Worm (Caenorhabditis elegans): ENCODE measurements around the gene irld-2.

DNA sequence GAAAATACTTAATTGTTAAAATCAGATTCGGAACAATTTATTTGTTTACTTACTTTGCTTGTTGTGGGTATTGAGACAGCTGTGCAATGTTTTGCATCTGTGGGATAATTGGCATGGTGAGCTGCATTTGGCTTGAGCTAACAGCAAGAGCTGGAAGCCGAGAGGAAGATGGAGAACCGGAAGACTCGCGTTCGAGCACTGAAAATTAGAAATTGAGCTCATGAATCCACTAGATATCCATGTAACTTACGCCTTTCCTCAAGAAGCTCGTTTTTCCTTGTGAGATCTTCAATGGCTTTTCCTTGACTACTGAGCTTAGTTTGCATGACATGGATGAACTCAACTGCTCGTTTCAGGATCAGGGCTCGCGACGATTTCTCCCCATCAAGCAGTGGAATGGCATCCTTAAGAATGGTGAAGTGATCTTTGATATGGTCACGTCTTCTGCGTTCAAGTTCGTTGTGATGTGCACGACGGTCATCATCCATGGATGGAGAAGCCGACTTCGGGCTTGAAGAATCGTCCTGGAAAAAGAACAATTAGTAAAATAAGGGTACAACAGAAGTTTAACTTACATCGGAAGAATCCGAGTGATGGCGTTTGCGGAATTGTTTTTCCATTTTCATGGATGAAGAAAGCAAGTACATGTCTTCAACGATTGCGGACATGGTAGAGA, 44.6 kb downstream of the irld-2 start:
- TF ChIP-seq tbx-11 (GFP tag; IDR thresholded peaks at IDR 0.05): no peak
- TF ChIP-seq tra-4 (tag; optimal IDR thresholded peaks at IDR 0.05): no peak
- no peak for TF ChIP-seq aly-1 (tag; optimal IDR thresholded peaks at IDR 0.05)
- no peak for TF ChIP-seq ama-1 (optimal IDR thresholded peaks at IDR 0.05)
- no peak for TF ChIP-seq ceh-36 (tag; optimal IDR thresholded peaks at IDR 0.05)
- no peak for TF ChIP-seq hnd-1 (tag; optimal IDR thresholded peaks at IDR 0.05)
- TF ChIP-seq scrt-1 (GFP tag; IDR thresholded peaks at IDR 0.05): no peak
- TF ChIP-seq tbx-37 (GFP tag; conservative IDR thresholded peaks at IDR 0.05): no peak
- TF ChIP-seq ceh-13 (GFP tag; optimal IDR thresholded peaks at IDR 0.05): no peak
- TF ChIP-seq flt-1 (GFP tag; IDR thresholded peaks at IDR 0.05): no peak
- TF ChIP-seq pes-1 (GFP tag; IDR thresholded peaks at IDR 0.05): no peak
- no peak for TF ChIP-seq hmg-4 (GFP tag; optimal IDR thresholded peaks at IDR 0.05)
- no peak for TF ChIP-seq B0310.2 (tag; optimal IDR thresholded peaks at IDR 0.05)
